Worm (Caenorhabditis elegans) whole organism, late embryonic: ENCODE results near the gene F22E5.13.
"Not testable (repeated sequence)": the region's sequence is repeated elsewhere in the genome, so short reads cannot be mapped to it uniquely, and the experiment has no call there.

Source experiments
- K02D7.2 ChIP-seq: sonication (generic microtip); optimal IDR thresholded peaks from 2 replicates; lab custom pipeline; 2017; ENCODE audit warnings: mild to moderate bottlenecking, missing genetic modification characterization, missing compliant biosample characterization
- K09A11.1 ChIP-seq: sonication (generic microtip); optimal IDR thresholded peaks from 2 replicates; lab custom pipeline; 2017; ENCODE audit warnings: antibody characterized with exemption, mild to moderate bottlenecking, missing genetic modification characterization, missing compliant biosample characterization; ENCODE audit not compliant: insufficient read depth
- T23F11.4 ChIP-seq: fragments of 200-800 bp; sonication (Bioruptor generic); optimal IDR thresholded peaks from 2 replicates; lab custom pipeline; 2018; ENCODE audit warnings: mild to moderate bottlenecking, missing genetic modification characterization, missing compliant biosample characterization
- Y22D7AL.16 ChIP-seq: sonication (generic microtip); optimal IDR thresholded peaks from 2 replicates; lab custom pipeline; 2016; ENCODE audit warnings: missing genetic modification characterization, missing compliant biosample characterization
- ahr-1 ChIP-seq: sonication (generic microtip); optimal IDR thresholded peaks from 2 replicates; lab custom pipeline; 2016; ENCODE audit warnings: missing genetic modification characterization, missing compliant biosample characterization
- ceh-18 ChIP-seq: sonication (generic microtip); optimal IDR thresholded peaks from 2 replicates; lab custom pipeline; 2016; ENCODE audit warnings: missing genetic modification characterization, missing compliant biosample characterization
- ceh-19 ChIP-seq: fragments of 200-800 bp; sonication (Bioruptor generic); optimal IDR thresholded peaks from 2 replicates; lab custom pipeline; 2018; ENCODE audit warnings: mild to moderate bottlenecking, missing genetic modification characterization, missing compliant biosample characterization
- ceh-2 ChIP-seq: sonication (generic microtip); optimal IDR thresholded peaks from 2 replicates; lab custom pipeline; 2016; ENCODE audit warnings: missing genotype, missing genetic modification characterization, missing compliant biosample characterization
- ceh-22 ChIP-seq: sonication (generic microtip); optimal IDR thresholded peaks from 2 replicates; lab custom pipeline; 2017; ENCODE audit warnings: missing biosample characterization, missing genetic modification characterization
- ceh-31 ChIP-seq: sonication (generic microtip); optimal IDR thresholded peaks from 2 replicates; lab custom pipeline; 2016; ENCODE audit warnings: missing genetic modification characterization, missing compliant biosample characterization
- ceh-34 ChIP-seq: sonication (generic microtip); optimal IDR thresholded peaks from 2 replicates; lab custom pipeline; 2016; ENCODE audit warnings: mild to moderate bottlenecking, missing genetic modification characterization, missing compliant biosample characterization
- ceh-48 ChIP-seq: sonication (generic microtip); optimal IDR thresholded peaks from 2 replicates; lab custom pipeline; 2016; ENCODE audit warnings: missing genetic modification characterization, inconsistent platforms, missing compliant biosample characterization
- elt-2 ChIP-seq: sonication (generic microtip); optimal IDR thresholded peaks from 2 replicates; lab custom pipeline; 2016; ENCODE audit warnings: missing genetic modification reagents, missing genetic modification characterization, missing compliant biosample characterization
- eyg-1 ChIP-seq: sonication (generic microtip); optimal IDR thresholded peaks from 2 replicates; lab custom pipeline; 2016; ENCODE audit warnings: missing genotype, missing genetic modification characterization, missing compliant biosample characterization
- fax-1 ChIP-seq: sonication (generic microtip); optimal IDR thresholded peaks from 2 replicates; lab custom pipeline; 2016; ENCODE audit warnings: missing genotype, missing genetic modification characterization, missing compliant biosample characterization
- fkh-10 ChIP-seq: fragments of 150-350 bp; optimal IDR thresholded peaks from 2 replicates; lab custom pipeline; 2014; ENCODE audit warnings: missing biosample characterization, missing genetic modification reagents, missing genetic modification characterization
- hlh-13 ChIP-seq: fragments of 200-800 bp; sonication (Bioruptor generic); optimal IDR thresholded peaks from 2 replicates; lab custom pipeline; 2018; ENCODE audit warnings: mild to moderate bottlenecking, missing genetic modification characterization, missing compliant biosample characterization
- hlh-8 ChIP-seq: sonication (generic microtip); optimal IDR thresholded peaks from 2 replicates; lab custom pipeline; 2016; ENCODE audit warnings: missing genotype, missing genetic modification characterization, missing compliant biosample characterization
- mec-3 ChIP-seq: sonication (generic microtip); optimal IDR thresholded peaks from 2 replicates; lab custom pipeline; 2016; ENCODE audit warnings: borderline replicate concordance, missing genetic modification characterization, missing compliant biosample characterization
- npax-4 ChIP-seq: sonication (generic microtip); optimal IDR thresholded peaks from 2 replicates; lab custom pipeline; 2016; ENCODE audit warnings: missing genetic modification characterization, missing compliant biosample characterization
- pag-3 ChIP-seq: sonication (generic microtip); optimal IDR thresholded peaks from 2 replicates; lab custom pipeline; 2016; ENCODE audit warnings: missing compliant biosample characterization, missing genetic modification characterization, borderline replicate concordance
- pat-9 ChIP-seq: fragments of 200-800 bp; sonication (Bioruptor generic); optimal IDR thresholded peaks from 2 replicates; lab custom pipeline; 2018; ENCODE audit warnings: mild to moderate bottlenecking, missing genetic modification characterization, moderate library complexity, missing compliant biosample characterization
- ref-2 ChIP-seq: sonication (generic microtip); optimal IDR thresholded peaks from 2 replicates; lab custom pipeline; 2016; ENCODE audit warnings: missing genetic modification characterization, missing compliant biosample characterization
- rnt-1 ChIP-seq: sonication (generic microtip); optimal IDR thresholded peaks from 2 replicates; lab custom pipeline; 2016; ENCODE audit warnings: missing genetic modification characterization, missing compliant biosample characterization
- sdc-2 ChIP-seq: sonication (generic microtip); optimal IDR thresholded peaks from 2 replicates; lab custom pipeline; 2016; ENCODE audit warnings: missing genotype, missing genetic modification characterization, missing compliant biosample characterization
- ttx-3 ChIP-seq: sonication (generic microtip); optimal IDR thresholded peaks from 2 replicates; lab custom pipeline; 2016; ENCODE audit warnings: missing genetic modification reagents, missing genetic modification characterization, missing compliant biosample characterization
- unc-3 ChIP-seq, 2 experiments: fragments of 200-800 bp in 1 of 2; sonication (Bioruptor generic) in 1 of 2; sonication (generic microtip) in 1 of 2; conservative IDR thresholded peaks in 1 of 2; optimal IDR thresholded peaks in 1 of 2; 2 replicates each; pipeline versions ENCODE4 v1.3.6 to Lab custom; 2016 to 2022; ENCODE audit warnings: missing compliant biosample characterization in 2 of 2, missing genetic modification characterization in 2 of 2, missing genetic modification reagents in 1 of 2
- unc-42 ChIP-seq: sonication (generic microtip); optimal IDR thresholded peaks from 2 replicates; lab custom pipeline; 2016; ENCODE audit warnings: missing genotype, missing genetic modification characterization, missing compliant biosample characterization
- unc-55 ChIP-seq: sonication (generic microtip); optimal IDR thresholded peaks from 2 replicates; lab custom pipeline; 2017; ENCODE audit warnings: missing biosample characterization, missing genetic modification reagents, missing genetic modification characterization
- zip-5 ChIP-seq: sonication (generic microtip); optimal IDR thresholded peaks from 2 replicates; lab custom pipeline; 2016; ENCODE audit warnings: missing genetic modification characterization, missing compliant biosample characterization
- ztf-16 ChIP-seq: sonication (generic microtip); optimal IDR thresholded peaks from 2 replicates; lab custom pipeline; 2017; ENCODE audit warnings: missing genetic modification characterization, missing compliant biosample characterization

Gene F22E5.13

DNA sequence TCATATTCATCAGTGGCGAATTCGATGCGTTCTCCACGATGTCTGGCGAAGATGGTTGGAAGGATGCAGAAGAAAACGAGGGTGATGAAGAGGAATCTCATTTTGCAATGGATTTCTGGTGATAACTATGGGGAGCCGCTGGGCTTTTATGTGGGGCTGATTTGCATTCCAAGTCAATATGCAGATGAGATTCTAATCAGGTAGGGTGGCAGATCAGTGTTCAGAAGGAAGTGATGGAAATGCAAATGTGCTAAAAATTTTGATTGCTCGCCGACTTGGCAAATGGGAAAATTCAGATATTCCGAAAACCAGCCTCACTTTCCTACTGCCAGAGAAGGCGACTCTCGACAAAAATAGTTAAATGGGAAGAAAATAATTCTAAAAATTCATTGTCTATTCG, 40.6 kb upstream of the F22E5.13 start, which contains the start of gene nspf-3:
Gene nspf-3, minus strand, starts transcription at position 101 of the 400 bp plus-strand sequence.
- TF ChIP-seq ref-2 (tag; lab: Kevin White, UChicago) (no peak), zip-5 (no peak), sdc-2 (tag; lab: Kevin White, UChicago) (no peak), fkh-10 (GFP tag; lab: Kevin White, UChicago) (no peak), ztf-16 (tag; lab: Kevin White, UChicago) (no peak), ceh-19 (GFP tag; lab: Kevin White, UChicago) (no peak), ceh-48 (tag; lab: Kevin White, UChicago) (no peak), ahr-1 (tag; lab: Kevin White, UChicago) (no peak), ceh-2 (tag; lab: Kevin White, UChicago) (no peak), npax-4 (no peak), elt-2 (tag; lab: Kevin White, UChicago) (no peak)

- not testable (repeated sequence) for TF ChIP-seq mec-3 (tag; lab: Kevin White, UChicago); ceh-31; sdc-2 (tag; lab: Kevin White, UChicago)
These were observed 39.2 kb upstream of the F22E5.13 start, which contains the start of gene nspf-2 for ce11 chrII:2688616-2689015. Gene nspf-2, plus strand, starts transcription at chrII:2688916.

DNA sequence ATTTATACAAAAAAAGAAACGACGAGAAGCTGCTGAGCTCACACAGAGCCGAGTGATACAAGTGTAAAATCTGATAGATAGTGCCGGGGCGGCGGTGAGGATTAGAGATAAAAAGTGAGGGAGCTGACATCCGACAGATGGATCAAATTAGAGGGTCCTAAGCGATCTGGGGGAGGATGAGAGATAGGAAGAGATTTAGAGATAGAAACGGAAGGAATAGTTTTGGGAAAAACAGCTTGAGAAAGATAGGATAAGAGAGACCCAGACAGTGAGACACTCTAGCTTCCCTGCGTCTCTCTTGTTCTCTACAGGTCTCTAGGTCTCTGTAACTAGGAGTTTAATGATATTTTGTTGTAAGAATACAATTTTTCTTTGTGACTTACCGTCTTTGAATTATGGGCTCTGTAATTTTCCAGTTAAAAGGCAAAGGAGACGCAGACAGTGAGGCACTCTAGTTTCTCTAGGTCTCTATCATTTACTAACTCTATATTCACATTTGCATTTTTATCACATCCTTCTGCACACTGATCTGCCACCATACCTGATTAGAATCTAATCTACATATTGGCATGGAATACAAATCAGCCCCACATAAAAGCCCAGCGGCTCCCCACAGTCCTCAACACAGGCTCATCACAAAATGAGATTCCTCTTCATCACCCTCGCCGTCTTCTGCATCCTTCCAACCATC, 37.7 kb upstream of the F22E5.13 start, which contains the start of the genes sup-9 and nspf-1:
Gene sup-9, minus strand, starts transcription at position 43 of the 691 bp plus-strand sequence.
Gene nspf-1, plus strand, starts transcription at position 641 of the 691 bp plus-strand sequence.
- TF ChIP-seq K02D7.2 (no peak), eyg-1 (tag; lab: Kevin White, UChicago) (no peak), ceh-18 (tag; lab: Kevin White, UChicago) (peak; percentile 36), hlh-8 (peak; percentile 52), rnt-1 (no peak), pat-9 (tag; lab: Kevin White, UChicago) (no peak), hlh-13 (no peak), unc-42 (tag; lab: Kevin White, UChicago) (peak; percentile 45), ttx-3 (tag; lab: Kevin White, UChicago) (no peak), T23F11.4 (GFP tag; lab: Kevin White, UChicago) (no peak), unc-55 (GFP tag; lab: Kevin White, UChicago) (peak; percentile 35)

DNA sequence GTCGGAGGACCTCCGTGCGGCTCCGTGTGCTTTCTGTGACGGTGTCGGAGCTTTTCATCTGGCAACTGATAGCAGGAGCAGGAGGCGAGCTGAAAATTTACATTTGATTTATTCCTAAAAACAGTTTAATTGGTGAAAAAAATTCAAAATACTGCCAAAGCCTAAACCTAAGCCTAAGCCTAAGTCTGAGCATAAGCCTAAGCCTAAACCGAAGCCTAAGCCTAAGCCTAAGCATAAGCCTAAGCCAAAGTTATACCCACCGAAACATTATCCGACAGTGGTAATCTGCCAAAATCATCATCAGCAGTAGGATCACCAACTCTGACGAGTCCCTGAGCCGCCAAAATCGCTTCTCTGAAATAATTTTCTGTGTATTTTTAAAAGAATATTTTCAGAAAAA, 35.3 kb upstream of the F22E5.13 start:
- TF ChIP-seq unc-3 (GFP tag; conservative IDR thresholded peaks at IDR 0.05; lab: Robert Waterston, UW) (no peak), unc-3 (tag; optimal IDR thresholded peaks at IDR 0.05; lab: Kevin White, UChicago) (no peak), K09A11.1 (tag; lab: Kevin White, UChicago) (no peak), ceh-48 (tag; lab: Kevin White, UChicago) (no peak), pag-3 (tag; lab: Kevin White, UChicago) (no peak)
- TF ChIP-seq, all 69 proteins: peak for 0

DNA sequence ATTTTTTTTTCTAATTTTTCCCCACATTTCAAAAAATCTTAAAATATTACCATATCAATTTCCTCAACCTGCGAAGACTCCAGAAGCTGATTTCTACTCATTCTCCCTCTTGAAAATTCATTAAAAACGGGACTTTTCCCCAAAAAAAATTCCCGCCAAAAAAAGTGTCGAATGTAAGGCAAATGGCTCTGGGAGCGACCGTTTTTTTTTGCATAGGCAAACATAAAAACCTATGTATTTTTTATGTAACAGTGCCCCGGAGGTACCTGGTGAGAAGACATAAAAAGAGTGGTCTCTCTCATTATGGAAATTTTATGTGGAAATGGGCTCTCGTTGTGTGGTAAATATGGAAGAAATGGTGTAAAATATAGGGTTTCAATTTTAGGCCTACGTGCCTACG, 34.8 kb upstream of the F22E5.13 start, which contains the start of gene ceh-87:
Gene ceh-87, minus strand, starts transcription at position 101 of the 400 bp plus-strand sequence.
- TF ChIP-seq K02D7.2 (no peak), fax-1 (tag; lab: Kevin White, UChicago) (no peak), Y22D7AL.16 (tag; lab: Kevin White, UChicago) (no peak), ceh-22 (no peak), ceh-34 (tag; lab: Kevin White, UChicago) (no peak)
